Worm (Caenorhabditis elegans): ENCODE results near the gene bgnt-1.2.
"Not testable (repeated sequence)": the region's sequence is repeated elsewhere in the genome, so short reads cannot be mapped to it uniquely, and the experiment has no call there.

ce11 chrV:2090321-2090720, 28.2 kb downstream of the bgnt-1.2 start, which contains the start of gene ztf-28:
- not testable (repeated sequence) for TF ChIP-seq F49E8.2 (tag; optimal IDR thresholded peaks at IDR 0.05; ENCODE audit: borderline replicate concordance); mxl-2 (GFP tag; conservative IDR thresholded peaks at IDR 0.05)

Measured in whole organism, L4 larva.